Fruit fly (Drosophila melanogaster) whole organism, embryonic: ENCODE data around the gene mthl9.
A peak's percentile ranks its signal among the peaks of the same experiment; 100 is the strongest.

ENCODE experiments used
- BEAF-32 ChIP-seq: fragments of 200-800 bp; sonication (Bioruptor generic); optimal IDR thresholded peaks from 3 replicates; lab custom pipeline; 2017; ENCODE audit warnings: missing biosample characterization, missing genetic modification characterization, mild to moderate bottlenecking, moderate library complexity, missing genetic modification reagents
- Bteb2 ChIP-seq: fragments of 200-800 bp; sonication (Bioruptor generic); optimal IDR thresholded peaks from 2 replicates; lab custom pipeline; 2016; ENCODE audit warnings: missing biosample characterization, missing genetic modification characterization
- CG10267 ChIP-seq: fragments of 200-800 bp; sonication (Bioruptor generic); optimal IDR thresholded peaks from 2 replicates; lab custom pipeline; 2018; ENCODE audit warnings: missing biosample characterization, mild to moderate bottlenecking, missing genetic modification characterization, moderate library complexity
- CG10431 ChIP-seq: fragments of 200-800 bp; sonication (Bioruptor generic); optimal IDR thresholded peaks from 3 replicates; lab custom pipeline; 2018; ENCODE audit warnings: missing biosample characterization, mild to moderate bottlenecking, missing genetic modification characterization
- CG12391 ChIP-seq: fragments of 200-800 bp; sonication (Bioruptor generic); optimal IDR thresholded peaks from 3 replicates; lab custom pipeline; 2018; ENCODE audit warnings: missing biosample characterization, mild to moderate bottlenecking, missing genetic modification characterization, moderate library complexity
- CG16779 ChIP-seq: fragments of 200-800 bp; sonication (Bioruptor generic); IDR thresholded peaks from 2 replicates; pipeline ENCODE4 v1.3.6; 2022; ENCODE audit warnings: missing biosample characterization, missing genetic modification characterization
- CG17328 ChIP-seq: fragments of 200-800 bp; sonication (Bioruptor generic); IDR thresholded peaks from 2 replicates; pipeline ENCODE4 v1.3.6; 2022; ENCODE audit warnings: missing biosample characterization, missing genetic modification characterization
- CG17829 ChIP-seq: fragments of 200-800 bp; optimal IDR thresholded peaks from 2 replicates; lab custom pipeline; 2019; ENCODE audit warnings: missing biosample characterization, mild to moderate bottlenecking, missing genetic modification characterization, moderate library complexity
- CG18011 ChIP-seq: fragments of 200-800 bp; sonication (Bioruptor generic); optimal IDR thresholded peaks from 2 replicates; lab custom pipeline; 2017; ENCODE audit warnings: missing biosample characterization, missing genetic modification characterization, mild to moderate bottlenecking, moderate library complexity, missing genotype
- CG18599 ChIP-seq: fragments of 200-800 bp; sonication (Bioruptor generic); optimal IDR thresholded peaks from 3 replicates; lab custom pipeline; 2017; ENCODE audit warnings: missing biosample characterization, missing genetic modification characterization, mild to moderate bottlenecking, moderate library complexity, missing genetic modification reagents
- CG33557 ChIP-seq: fragments of 200-800 bp; sonication (Bioruptor generic); optimal IDR thresholded peaks from 2 replicates; lab custom pipeline; 2019; ENCODE audit warnings: missing biosample characterization, mild to moderate bottlenecking, missing genetic modification characterization, moderate library complexity
- CG34376 ChIP-seq: fragments of 200-800 bp; sonication (Bioruptor generic); optimal IDR thresholded peaks from 2 replicates; lab custom pipeline; 2018; ENCODE audit warnings: missing biosample characterization, mild to moderate bottlenecking, missing genetic modification characterization
- CG3995 ChIP-seq: fragments of 200-800 bp; sonication (Bioruptor generic); optimal IDR thresholded peaks from 3 replicates; lab custom pipeline; 2016; ENCODE audit warnings: missing biosample characterization, missing genetic modification characterization
- CG6765 ChIP-seq: fragments of 200-800 bp; sonication (Bioruptor generic); optimal IDR thresholded peaks from 3 replicates; lab custom pipeline; 2017; ENCODE audit warnings: missing biosample characterization, mild to moderate bottlenecking, missing genetic modification characterization
- CG7786 ChIP-seq: fragments of 200-800 bp; sonication (Bioruptor generic); optimal IDR thresholded peaks from 2 replicates; lab custom pipeline; 2016; ENCODE audit warnings: missing biosample characterization, missing genetic modification characterization
- CG8924 ChIP-seq: fragments of 200-800 bp; optimal IDR thresholded peaks from 3 replicates; lab custom pipeline; 2019; ENCODE audit warnings: missing biosample characterization, mild to moderate bottlenecking, missing genetic modification characterization, moderate library complexity
- CG9817 ChIP-seq: fragments of 200-800 bp; sonication (Bioruptor generic); optimal IDR thresholded peaks from 2 replicates; lab custom pipeline; 2018; ENCODE audit warnings: missing biosample characterization, mild to moderate bottlenecking, missing genetic modification characterization, moderate library complexity
- Chrac-16 ChIP-seq: fragments of 200-800 bp; sonication (Bioruptor generic); optimal IDR thresholded peaks from 3 replicates; lab custom pipeline; 2016; ENCODE audit warnings: missing biosample characterization, missing genetic modification characterization
- Ets65A ChIP-seq: fragments of 200-800 bp; sonication (Bioruptor generic); peaks from one replicate; lab custom pipeline; 2016; ENCODE audit warnings: missing biosample characterization, missing genetic modification characterization
- GATAe ChIP-seq: fragments of 200-800 bp; sonication (Bioruptor generic); conservative IDR thresholded peaks from 2 replicates; pipeline ENCODE4 v1.3.6; 2022; ENCODE audit warnings: missing biosample characterization, missing genetic modification characterization
- HLH4C ChIP-seq: fragments of 200-800 bp; sonication (Bioruptor generic); IDR thresholded peaks from 3 replicates; pipeline ENCODE4 v1.3.6; 2022; ENCODE audit warnings: missing biosample characterization, missing genetic modification characterization; ENCODE audit not compliant: partially characterized antibody
- HLH54F ChIP-seq: fragments of 200-800 bp; sonication (Bioruptor generic); optimal IDR thresholded peaks from 3 replicates; lab custom pipeline; 2016; ENCODE audit warnings: missing biosample characterization, missing genetic modification characterization
- HmgZ ChIP-seq: fragments of 200-800 bp; sonication (Bioruptor generic); optimal IDR thresholded peaks from 2 replicates; lab custom pipeline; 2018; ENCODE audit warnings: missing biosample characterization, mild to moderate bottlenecking, missing genetic modification characterization
- Lhr ChIP-seq: fragments of 200-800 bp; sonication (Bioruptor generic); optimal IDR thresholded peaks from 3 replicates; lab custom pipeline; 2017; ENCODE audit warnings: mild to moderate bottlenecking, missing biosample characterization, missing genetic modification reagents, missing genetic modification characterization
- Max ChIP-seq: fragments of 200-800 bp; sonication (Bioruptor generic); optimal IDR thresholded peaks from 2 replicates; lab custom pipeline; 2016; ENCODE audit warnings: missing biosample characterization, mild to moderate bottlenecking, missing genetic modification characterization
- Med ChIP-seq: fragments of 200-800 bp; sonication (Bioruptor generic); peaks from one replicate; lab custom pipeline; 2016; ENCODE audit warnings: missing biosample characterization, missing genetic modification characterization, mild to moderate bottlenecking, inconsistent platforms, moderate library complexity
- Myb ChIP-seq: fragments of 200-800 bp; sonication (Bioruptor generic); optimal IDR thresholded peaks from 2 replicates; lab custom pipeline; 2016; ENCODE audit warnings: missing biosample characterization, missing genetic modification characterization
- Scr ChIP-seq: fragments of 200-800 bp; sonication (Bioruptor generic); IDR thresholded peaks from 2 replicates; pipeline ENCODE4 v1.3.6; 2022; ENCODE audit warnings: missing biosample characterization, missing genetic modification characterization; ENCODE audit not compliant: partially characterized antibody
- Sin3A ChIP-seq: fragments of >200 bp; optimal IDR thresholded peaks from 2 replicates; lab custom pipeline; 2018
- Ssrp ChIP-seq: fragments of 200-800 bp; sonication (Bioruptor generic); optimal IDR thresholded peaks from 2 replicates; lab custom pipeline; 2018; ENCODE audit warnings: missing biosample characterization, mild to moderate bottlenecking, missing genetic modification characterization, moderate library complexity
- Trl ChIP-seq, 3 experiments: fragments of >200 bp in 2 of 3; fragments of 200-800 bp in 1 of 3; sonication (Bioruptor generic) in 1 of 3; optimal IDR thresholded peaks; 2 replicates in 1 of 3; 3 replicates in 2 of 3; lab custom pipeline; 2016 to 2017; ENCODE audit warnings: missing biosample characterization in 1 of 3, missing genetic modification characterization in 1 of 3
- ato ChIP-seq: fragments of 200-800 bp; sonication (Bioruptor generic); IDR thresholded peaks from 2 replicates; pipeline ENCODE4 v1.3.6; 2022; ENCODE audit warnings: missing biosample characterization, missing genetic modification characterization; ENCODE audit not compliant: partially characterized antibody
- btn ChIP-seq: fragments of 200-800 bp; sonication (Bioruptor generic); optimal IDR thresholded peaks from 2 replicates; lab custom pipeline; 2016; ENCODE audit warnings: missing biosample characterization, missing genetic modification characterization
- chm ChIP-seq: fragments of 200-800 bp; sonication (Bioruptor generic); IDR thresholded peaks from 2 replicates; pipeline ENCODE4 v1.3.6; 2022; ENCODE audit warnings: missing biosample characterization, missing genetic modification characterization
- crol ChIP-seq: fragments of 200-800 bp; sonication (Bioruptor generic); IDR thresholded peaks from 2 replicates; pipeline ENCODE4 v1.3.6; 2022; ENCODE audit warnings: missing biosample characterization, missing genetic modification characterization
- dysf ChIP-seq: fragments of 200-800 bp; sonication (Bioruptor generic); IDR thresholded peaks from 3 replicates; pipeline ENCODE4 v1.3.6; 2022; ENCODE audit warnings: missing biosample characterization, missing genetic modification characterization
- fd96Cb ChIP-seq: fragments of 200-800 bp; sonication (Bioruptor generic); optimal IDR thresholded peaks from 2 replicates; lab custom pipeline; 2018; ENCODE audit warnings: missing biosample characterization, mild to moderate bottlenecking, missing genetic modification characterization, moderate library complexity
- gcm2 ChIP-seq: fragments of 200-800 bp; sonication (Bioruptor generic); optimal IDR thresholded peaks from 2 replicates; lab custom pipeline; 2016; ENCODE audit warnings: missing biosample characterization, missing genetic modification characterization
- hbn ChIP-seq: fragments of 200-800 bp; sonication (Bioruptor generic); IDR thresholded peaks from 2 replicates; pipeline ENCODE4 v1.3.6; 2022; ENCODE audit warnings: missing biosample characterization, missing genetic modification characterization; ENCODE audit not compliant: partially characterized antibody
- jumu ChIP-seq: fragments of 200-800 bp; sonication (Bioruptor generic); optimal IDR thresholded peaks from 3 replicates; lab custom pipeline; 2016; ENCODE audit warnings: missing biosample characterization, missing genetic modification characterization
- lilli ChIP-seq: fragments of 200-800 bp; sonication (Bioruptor generic); optimal IDR thresholded peaks from 3 replicates; lab custom pipeline; 2016; ENCODE audit warnings: missing biosample characterization, missing genetic modification characterization
- pan ChIP-seq, 4 experiments: fragments of >200 bp in 3 of 4; fragments of 200-800 bp in 1 of 4; sonication (Bioruptor generic) in 1 of 4; optimal IDR thresholded peaks in 3 of 4; IDR thresholded peaks in 1 of 4; 2 replicates each; pipeline versions ENCODE4 v1.3.6 to Lab custom; 2017 to 2022; ENCODE audit warnings: missing biosample characterization in 2 of 4, missing genetic modification characterization in 2 of 4, mixed read lengths in 1 of 4
- pfk ChIP-seq: fragments of 200-800 bp; sonication (Bioruptor generic); optimal IDR thresholded peaks from 2 replicates; lab custom pipeline; 2018; ENCODE audit warnings: missing biosample characterization, mild to moderate bottlenecking, missing genetic modification characterization, moderate library complexity
- phol ChIP-seq: fragments of 200-800 bp; sonication (Bioruptor generic); optimal IDR thresholded peaks from 3 replicates; lab custom pipeline; 2018; ENCODE audit warnings: missing biosample characterization, mild to moderate bottlenecking, missing genetic modification characterization, moderate library complexity
- ranshi ChIP-seq: fragments of 200-800 bp; sonication (Bioruptor generic); IDR thresholded peaks from 2 replicates; pipeline ENCODE4 v1.3.6; 2022; ENCODE audit warnings: missing biosample characterization, missing genetic modification characterization
- rib ChIP-seq: fragments of 200-800 bp; sonication (Bioruptor generic); IDR thresholded peaks from 2 replicates; pipeline ENCODE4 v1.3.6; 2022; ENCODE audit warnings: missing biosample characterization, missing genetic modification characterization
- tgo ChIP-seq: fragments of 200-800 bp; sonication (Bioruptor generic); IDR thresholded peaks from 3 replicates; pipeline ENCODE4 v1.3.6; 2022; ENCODE audit warnings: missing biosample characterization, missing genetic modification characterization
- tin ChIP-seq: fragments of 200-800 bp; sonication (Bioruptor generic); optimal IDR thresholded peaks from 3 replicates; lab custom pipeline; 2016; ENCODE audit warnings: missing biosample characterization, missing genetic modification characterization
- zf30C ChIP-seq: fragments of 200-800 bp; sonication (Bioruptor generic); optimal IDR thresholded peaks from 3 replicates; lab custom pipeline; 2018; ENCODE audit warnings: missing biosample characterization, mild to moderate bottlenecking, missing genetic modification characterization

The mthl9 gene

DNA sequence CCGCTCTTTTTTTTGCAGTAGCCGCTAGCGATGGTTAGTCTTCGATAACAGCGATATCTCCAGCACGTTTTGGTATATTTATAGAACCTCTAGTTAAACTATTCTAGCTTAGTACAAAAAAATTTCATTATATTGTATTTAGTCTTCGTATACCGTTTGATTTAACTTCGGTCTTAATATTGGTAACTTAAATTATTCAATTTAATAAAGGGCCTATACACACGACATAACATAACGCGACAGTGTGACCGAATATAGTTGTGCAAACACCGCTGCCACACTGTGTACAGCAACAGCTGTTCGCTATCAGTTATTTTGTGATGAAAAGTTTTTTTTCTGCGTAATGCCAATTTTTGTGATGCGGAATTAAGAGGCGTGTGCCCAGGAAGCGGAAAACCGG, 29.1 kb upstream of the mthl9 start, which contains the start of the genes Cdc5 and CG1233:
Gene Cdc5, minus strand, starts transcription at position 183 of the 400 bp plus-strand sequence.
Gene CG1233, plus strand, starts transcription at position 272 of the 400 bp plus-strand sequence.
- peak; percentile 62 for TF ChIP-seq lilli (GFP tag; lab: Kevin White, UChicago)
- peak; percentile 46 for TF ChIP-seq HLH54F
- TF ChIP-seq CG10267: peak; percentile 71
- TF ChIP-seq dysf (GFP tag; lab: Robert Waterston, UW): 0 out of 3 replicates have a peak, but pooled peaks have one; percentile 44
- TF ChIP-seq pan (optimal IDR thresholded peaks at IDR 0.05; lab: Kevin White, UChicago): no peak
- TF ChIP-seq pan (GFP tag; optimal IDR thresholded peaks at IDR 0.05 in 1 of 2, IDR thresholded peaks at IDR 0.05 in 1 of 2): peak in 1 of 2 experiments; percentile 6
- peak; percentile 26 for TF ChIP-seq CG33557 (GFP tag; lab: Kevin White, UChicago)
- peak; percentile 43 for TF ChIP-seq HLH4C
- peak; percentile 2 for TF ChIP-seq Bteb2 (GFP tag; lab: Kevin White, UChicago)
- peak; percentile 71 for TF ChIP-seq CG17829 (tag; lab: Kevin White, UChicago)
- no peak for TF ChIP-seq CG3995
- peak; percentile 88 for TF ChIP-seq Med (GFP tag; lab: Kevin White, UChicago)
- peak; percentile 0 for TF ChIP-seq jumu (GFP tag; lab: Kevin White, UChicago)
- TF ChIP-seq CG9817: no peak
- TF ChIP-seq btn (GFP tag; lab: Kevin White, UChicago): no peak
- no peak for TF ChIP-seq fd96Cb
- TF ChIP-seq BEAF-32: peak; percentile 59
- TF ChIP-seq CG34376: peak; percentile 8
- TF ChIP-seq HmgZ (tag; lab: Kevin White, UChicago): peak; percentile 54
- TF ChIP-seq crol: no peak
- peak; percentile 12 for TF ChIP-seq Ssrp (tag; lab: Kevin White, UChicago)
- peak; percentile 53; the same call in 1 of the 2 replicates for TF ChIP-seq hbn (GFP tag; lab: Robert Waterston, UW)
- TF ChIP-seq tgo (GFP tag; lab: Robert Waterston, UW): peak; percentile 47
- peak; percentile 82 for TF ChIP-seq Sin3A (lab: Kevin White, UChicago)
- TF ChIP-seq ranshi: 0 out of 2 replicates have a peak, but pooled peaks have one; percentile 14
- peak; percentile 82 for TF ChIP-seq CG12391 (tag; lab: Kevin White, UChicago)
- TF ChIP-seq gcm2: no peak
- TF ChIP-seq Max (GFP tag; lab: Kevin White, UChicago): peak; percentile 37
- peak; percentile 37; the same call in 1 of the 2 replicates for TF ChIP-seq GATAe (GFP tag; lab: Robert Waterston, UW)
- TF ChIP-seq CG8924: peak; percentile 44
- TF ChIP-seq phol: peak; percentile 80
- no peak for TF ChIP-seq Trl (optimal IDR thresholded peaks at IDR 0.05; lab: Kevin White, UChicago)
- peak; percentile 15 for TF ChIP-seq Trl (GFP tag; optimal IDR thresholded peaks at IDR 0.05; lab: Kevin White, UChicago)
- no peak for TF ChIP-seq Lhr
- no peak for TF ChIP-seq chm
- peak; percentile 29 for TF ChIP-seq Myb (GFP tag; lab: Kevin White, UChicago)
- TF ChIP-seq CG10431 (GFP tag; lab: Kevin White, UChicago): peak; percentile 26
- no peak for TF ChIP-seq zf30C (GFP tag; lab: Kevin White, UChicago)
- TF ChIP-seq Scr (GFP tag; lab: Robert Waterston, UW): peak; percentile 60
- TF ChIP-seq Ets65A: peak; percentile 79
- TF ChIP-seq CG7786: peak; percentile 4
- 0 out of 2 replicates have a peak, but pooled peaks have one; percentile 16 for TF ChIP-seq rib (GFP tag; lab: Robert Waterston, UW)
- peak; percentile 19 for TF ChIP-seq tin (GFP tag; lab: Kevin White, UChicago)
- no peak for TF ChIP-seq CG18599 (GFP tag; lab: Kevin White, UChicago)
- no peak for TF ChIP-seq pfk (GFP tag; lab: Kevin White, UChicago)
- TF ChIP-seq CG17328 (GFP tag; lab: Robert Waterston, UW): peak; percentile 23; the same call in 1 of the 2 replicates
- peak; percentile 20 for TF ChIP-seq Chrac-16 (GFP tag; lab: Kevin White, UChicago)
- peak; percentile 58 for TF ChIP-seq CG18011 (GFP tag; lab: Kevin White, UChicago)
- TF ChIP-seq CG16779 (GFP tag; lab: Robert Waterston, UW): no peak
- TF ChIP-seq ato (GFP tag; lab: Robert Waterston, UW): no peak
- TF ChIP-seq CG6765 (GFP tag; lab: Kevin White, UChicago): no peak
